Worm (Caenorhabditis elegans): ENCODE data around the gene str-198.

Gene str-198

DNA sequence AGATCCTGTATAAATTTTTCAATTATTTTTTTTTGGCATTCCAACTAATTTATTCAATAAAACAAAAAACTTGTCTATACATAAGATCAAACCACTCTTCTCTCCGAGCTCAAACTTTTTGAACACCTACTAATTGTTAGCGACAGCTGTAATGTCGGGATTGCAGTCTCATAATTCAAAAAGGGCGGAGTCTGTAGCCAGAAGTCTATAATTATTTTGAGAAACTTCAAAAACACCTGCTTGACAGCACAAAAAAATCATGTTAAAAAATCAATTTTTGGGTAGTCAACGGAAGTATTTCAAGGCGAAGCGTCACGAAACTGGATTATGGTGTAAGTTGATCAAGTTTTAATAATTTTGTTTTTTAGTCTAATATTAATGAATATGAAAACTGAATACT is 27.6 kb upstream of the str-198 start, which contains the start of gene srx-44:
srx-44 (plus strand) TSS at position 301 of the 400 bp plus-strand sequence.
- no peak for TF ChIP-seq ama-1 (optimal IDR thresholded peaks at IDR 0.05)
- TF ChIP-seq pes-1 (GFP tag; IDR thresholded peaks at IDR 0.05): no peak
- TF ChIP-seq F13C5.2 (tag; optimal IDR thresholded peaks at IDR 0.05): no peak
- no peak for TF ChIP-seq ceh-13 (GFP tag; optimal IDR thresholded peaks at IDR 0.05)
- TF ChIP-seq tbx-11 (GFP tag; IDR thresholded peaks at IDR 0.05): no peak
- no peak for TF ChIP-seq B0310.2 (tag; optimal IDR thresholded peaks at IDR 0.05)
- TF ChIP-seq hnd-1 (tag; optimal IDR thresholded peaks at IDR 0.05): no peak
- TF ChIP-seq ceh-36 (tag; optimal IDR thresholded peaks at IDR 0.05): no peak
- TF ChIP-seq tbx-37 (GFP tag; conservative IDR thresholded peaks at IDR 0.05): no peak
- no peak for TF ChIP-seq aly-1 (tag; optimal IDR thresholded peaks at IDR 0.05)
- no peak for TF ChIP-seq sea-1 (GFP tag; conservative IDR thresholded peaks at IDR 0.05)
- TF ChIP-seq ets-7 (tag; optimal IDR thresholded peaks at IDR 0.05): no peak
- TF ChIP-seq hmbx-1 (tag; optimal IDR thresholded peaks at IDR 0.05): no peak

- TF ChIP-seq F13C5.2 (tag; optimal IDR thresholded peaks at IDR 0.05) (no peak), tbx-37 (GFP tag; conservative IDR thresholded peaks at IDR 0.05) (peak; percentile 83)
These were observed 25.0 kb upstream of the str-198 start for ce11 chrV:16022600-16022999.

- no peak for TF ChIP-seq hmbx-1 (tag; optimal IDR thresholded peaks at IDR 0.05)
- no peak for TF ChIP-seq hnd-1 (tag; optimal IDR thresholded peaks at IDR 0.05)
- TF ChIP-seq F13C5.2 (tag; optimal IDR thresholded peaks at IDR 0.05): no peak
- no peak for TF ChIP-seq tra-4 (tag; optimal IDR thresholded peaks at IDR 0.05)
- TF ChIP-seq flt-1 (GFP tag; IDR thresholded peaks at IDR 0.05): no peak
- no peak for TF ChIP-seq ama-1 (optimal IDR thresholded peaks at IDR 0.05)
- TF ChIP-seq hmg-4 (GFP tag; optimal IDR thresholded peaks at IDR 0.05): no peak
- no peak for TF ChIP-seq B0310.2 (tag; optimal IDR thresholded peaks at IDR 0.05)
- no peak for TF ChIP-seq scrt-1 (GFP tag; IDR thresholded peaks at IDR 0.05)
- TF ChIP-seq ceh-36 (tag; optimal IDR thresholded peaks at IDR 0.05): no peak
These were observed 24.6 kb upstream of the str-198 start, which contains the start of gene cwc-15 for ce11 chrV:16023051-16023450. Gene cwc-15, plus strand, starts transcription at chrV:16023351.

DNA sequence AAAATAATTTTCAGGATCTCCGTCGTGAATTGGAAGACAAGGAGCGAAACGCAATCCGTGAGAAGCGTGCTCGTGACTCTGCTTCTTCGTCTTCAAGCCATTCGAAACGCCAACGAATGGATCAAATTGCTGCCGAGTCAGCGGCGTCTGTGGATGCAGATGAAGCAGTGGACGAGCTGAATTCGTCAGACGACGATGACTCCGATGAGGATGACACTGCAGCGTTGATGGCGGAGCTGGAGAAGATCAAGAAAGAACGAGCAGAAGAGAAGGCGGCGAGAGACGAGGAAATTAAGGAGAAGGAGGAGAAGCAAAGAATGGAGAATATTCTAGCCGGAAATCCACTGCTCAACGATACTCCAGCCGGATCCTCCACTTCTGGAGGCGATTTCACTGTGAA is 24.0 kb upstream of the str-198 start:
- TF ChIP-seq ceh-36 (tag; optimal IDR thresholded peaks at IDR 0.05): no peak
- TF ChIP-seq hmg-4 (GFP tag; optimal IDR thresholded peaks at IDR 0.05): no peak
- no peak for TF ChIP-seq scrt-1 (GFP tag; IDR thresholded peaks at IDR 0.05)
- no peak for TF ChIP-seq ama-1 (optimal IDR thresholded peaks at IDR 0.05)
- no peak for TF ChIP-seq flt-1 (GFP tag; IDR thresholded peaks at IDR 0.05)
- TF ChIP-seq ets-7 (tag; optimal IDR thresholded peaks at IDR 0.05): no peak
- no peak for TF ChIP-seq ceh-13 (GFP tag; optimal IDR thresholded peaks at IDR 0.05)
- TF ChIP-seq hmbx-1 (tag; optimal IDR thresholded peaks at IDR 0.05): no peak
- no peak for TF ChIP-seq hnd-1 (tag; optimal IDR thresholded peaks at IDR 0.05)

DNA sequence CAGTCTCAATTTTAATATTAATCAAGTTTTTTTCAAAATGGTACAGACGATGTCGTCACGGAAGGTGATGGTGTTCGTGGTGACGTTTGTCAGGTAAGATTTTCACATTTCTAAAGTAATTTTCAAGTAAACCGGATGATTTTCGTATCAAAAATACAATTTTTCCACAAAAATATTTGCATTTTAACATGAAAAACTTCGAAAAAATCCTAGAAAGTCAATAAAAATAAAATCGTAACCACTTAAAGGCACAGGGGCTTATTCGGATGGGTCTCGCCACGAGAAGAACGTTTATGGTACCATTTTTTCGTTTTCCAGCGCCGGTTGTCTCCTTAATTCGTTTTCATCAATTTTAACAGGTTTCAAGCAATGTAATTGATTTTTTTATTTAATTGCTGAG is 23.3 kb upstream of the str-198 start, which contains the start of gene T10C6.6:
T10C6.6 (plus strand) TSS at position 27 of the 400 bp plus-strand sequence.
- no peak for TF ChIP-seq hmbx-1 (tag; optimal IDR thresholded peaks at IDR 0.05)
- no peak for TF ChIP-seq aly-1 (tag; optimal IDR thresholded peaks at IDR 0.05)
- TF ChIP-seq flt-1 (GFP tag; IDR thresholded peaks at IDR 0.05): no peak
- TF ChIP-seq scrt-1 (GFP tag; IDR thresholded peaks at IDR 0.05): no peak
- no peak for TF ChIP-seq sea-1 (GFP tag; conservative IDR thresholded peaks at IDR 0.05)
- no peak for TF ChIP-seq hnd-1 (tag; optimal IDR thresholded peaks at IDR 0.05)
- no peak for TF ChIP-seq pes-1 (GFP tag; IDR thresholded peaks at IDR 0.05)
- TF ChIP-seq tbx-37 (GFP tag; conservative IDR thresholded peaks at IDR 0.05): no peak
- TF ChIP-seq hmg-4 (GFP tag; optimal IDR thresholded peaks at IDR 0.05): no peak
- TF ChIP-seq F13C5.2 (tag; optimal IDR thresholded peaks at IDR 0.05): no peak
- no peak for TF ChIP-seq ets-7 (tag; optimal IDR thresholded peaks at IDR 0.05)
- TF ChIP-seq ceh-36 (tag; optimal IDR thresholded peaks at IDR 0.05): no peak
- no peak for TF ChIP-seq B0310.2 (tag; optimal IDR thresholded peaks at IDR 0.05)
- no peak for TF ChIP-seq ama-1 (optimal IDR thresholded peaks at IDR 0.05)
- TF ChIP-seq ceh-13 (GFP tag; optimal IDR thresholded peaks at IDR 0.05): no peak
- TF ChIP-seq tra-4 (tag; optimal IDR thresholded peaks at IDR 0.05): no peak
- no peak for TF ChIP-seq tbx-11 (GFP tag; IDR thresholded peaks at IDR 0.05)

- TF ChIP-seq sea-1 (GFP tag; conservative IDR thresholded peaks at IDR 0.05): no peak
- no peak for TF ChIP-seq B0310.2 (tag; optimal IDR thresholded peaks at IDR 0.05)
- no peak for TF ChIP-seq pes-1 (GFP tag; IDR thresholded peaks at IDR 0.05)
- TF ChIP-seq scrt-1 (GFP tag; IDR thresholded peaks at IDR 0.05): no peak
- TF ChIP-seq tbx-11 (GFP tag; IDR thresholded peaks at IDR 0.05): no peak
- TF ChIP-seq aly-1 (tag; optimal IDR thresholded peaks at IDR 0.05): no peak
- no peak for TF ChIP-seq hmbx-1 (tag; optimal IDR thresholded peaks at IDR 0.05)
- TF ChIP-seq tra-4 (tag; optimal IDR thresholded peaks at IDR 0.05): no peak
- no peak for TF ChIP-seq hnd-1 (tag; optimal IDR thresholded peaks at IDR 0.05)
- TF ChIP-seq ceh-36 (tag; optimal IDR thresholded peaks at IDR 0.05): no peak
- no peak for TF ChIP-seq ama-1 (optimal IDR thresholded peaks at IDR 0.05)
- TF ChIP-seq hmg-4 (GFP tag; optimal IDR thresholded peaks at IDR 0.05): no peak
- TF ChIP-seq tbx-37 (GFP tag; conservative IDR thresholded peaks at IDR 0.05): no peak
These were observed 22.7 kb upstream of the str-198 start for ce11 chrV:16024917-16025316.

DNA sequence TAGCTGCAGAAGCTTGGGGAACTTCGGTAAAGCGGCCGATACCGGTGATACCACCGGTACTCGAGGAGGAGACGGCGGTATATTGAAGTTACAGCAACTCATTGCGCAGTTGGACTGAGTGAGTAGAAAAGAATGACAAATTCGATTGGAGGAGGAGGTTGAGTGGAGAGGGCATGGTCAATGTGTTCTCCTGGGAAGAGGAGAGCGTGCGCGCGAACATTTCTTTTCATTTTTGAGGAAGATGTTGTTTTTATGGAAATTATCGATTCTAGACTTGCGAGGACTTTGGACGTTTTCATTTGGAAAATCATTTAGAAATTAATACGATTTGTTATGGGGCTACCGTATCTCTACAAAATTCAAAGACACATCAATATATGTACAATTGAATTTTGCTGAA is 18.4 kb upstream of the str-198 start:
- TF ChIP-seq flt-1 (GFP tag; IDR thresholded peaks at IDR 0.05) (no peak), ceh-13 (GFP tag; optimal IDR thresholded peaks at IDR 0.05) (no peak), hmg-4 (GFP tag; optimal IDR thresholded peaks at IDR 0.05) (no peak), ets-7 (tag; optimal IDR thresholded peaks at IDR 0.05) (no peak), hmbx-1 (tag; optimal IDR thresholded peaks at IDR 0.05) (no peak), aly-1 (tag; optimal IDR thresholded peaks at IDR 0.05) (no peak), ama-1 (optimal IDR thresholded peaks at IDR 0.05) (no peak), B0310.2 (tag; optimal IDR thresholded peaks at IDR 0.05) (no peak), F13C5.2 (tag; optimal IDR thresholded peaks at IDR 0.05) (no peak)

ce11 chrV:16031571-16031970 is 16.0 kb upstream of the str-198 start, which contains the start of gene T10C6.7:
Gene T10C6.7, minus strand, starts transcription at chrV:16031713.
- TF ChIP-seq ceh-36 (tag; optimal IDR thresholded peaks at IDR 0.05): no peak
